Worm (Caenorhabditis elegans): ENCODE results near the gene F33G12.6.

DNA sequence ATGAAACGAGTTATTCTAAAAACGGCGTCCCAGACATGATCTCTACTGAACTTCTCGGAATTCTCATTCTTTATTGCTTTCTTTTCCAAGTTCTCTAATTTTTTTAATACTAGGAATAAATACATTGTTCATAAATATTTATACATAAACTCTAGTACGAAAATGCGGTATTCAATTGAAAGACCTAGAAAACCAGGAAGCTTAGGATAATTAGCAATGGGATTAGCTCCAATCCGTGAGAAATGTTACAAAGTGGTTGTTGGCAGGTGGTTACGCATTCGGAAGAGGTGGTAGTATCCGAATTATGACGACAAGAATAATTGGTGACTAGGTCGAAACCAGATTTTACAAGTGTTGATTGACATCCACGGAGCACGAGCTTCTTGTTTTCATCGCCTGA is 17.3 kb downstream of the F33G12.6 start:
- TF ChIP-seq pag-3 (tag; optimal IDR thresholded peaks at IDR 0.05; ENCODE audit: borderline replicate concordance) (no peak), fkh-10 (GFP tag; optimal IDR thresholded peaks at IDR 0.05) (no peak), ceh-2 (tag; optimal IDR thresholded peaks at IDR 0.05) (no peak), ceh-24 (tag; optimal IDR thresholded peaks at IDR 0.05) (no peak), mec-3 (tag; optimal IDR thresholded peaks at IDR 0.05; ENCODE audit: borderline replicate concordance) (no peak), hlh-30 (tag; optimal IDR thresholded peaks at IDR 0.05; ENCODE audit: insufficient read depth) (no peak), pax-1 (tag; optimal IDR thresholded peaks at IDR 0.05) (no peak), rnt-1 (tag; optimal IDR thresholded peaks at IDR 0.05) (no peak), pha-4 (tag; optimal IDR thresholded peaks at IDR 0.05) (no peak), tbx-2 (tag; optimal IDR thresholded peaks at IDR 0.05) (no peak), ama-1 (optimal IDR thresholded peaks at IDR 0.05) (no peak)

Data from whole organism, late embryonic.